Fruit fly (Drosophila melanogaster): Measurements from ENCODE around the gene CG11360.

Gene CG11360

DNA sequence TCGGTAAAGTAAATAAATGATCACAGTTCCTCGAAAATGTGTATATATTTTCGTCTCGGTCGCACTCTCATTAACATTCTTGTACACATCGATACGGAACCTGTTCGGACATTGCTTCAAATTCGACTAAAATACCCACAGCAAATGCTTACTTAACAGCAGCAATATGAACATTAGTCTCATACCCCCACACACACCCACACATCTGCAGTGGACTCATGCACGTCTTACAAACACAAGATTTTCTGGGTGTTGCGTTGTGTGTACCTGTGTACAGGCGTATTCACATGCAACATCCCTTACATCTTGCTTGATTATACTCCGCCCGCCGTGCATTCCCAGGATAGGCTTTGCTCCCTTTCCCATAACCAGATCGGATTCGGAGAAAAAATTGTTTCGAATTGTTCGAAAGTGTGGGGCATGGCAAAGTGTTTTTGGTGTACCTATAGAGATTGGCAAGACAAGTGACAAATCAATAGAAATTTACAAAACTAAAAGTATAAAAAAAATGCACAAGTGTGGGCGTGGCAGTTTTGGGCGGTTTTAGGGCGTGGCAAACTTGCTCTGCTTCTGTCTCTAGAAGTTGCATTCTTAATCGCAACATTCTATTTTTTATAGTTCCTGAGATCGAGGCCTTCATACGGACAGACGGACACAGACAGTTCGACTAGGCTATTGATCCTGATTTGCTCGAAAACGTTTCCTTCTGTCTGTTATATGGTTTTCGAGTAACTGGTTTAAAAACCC is 44.9 kb upstream of the CG11360 start, which contains the start of gene mav (continued):
- TF ChIP-seq lilli (GFP tag; optimal IDR thresholded peaks at IDR 0.05) (no peak), ssp (GFP tag; IDR thresholded peaks at IDR 0.05) (no peak), twi (tag; optimal IDR thresholded peaks at IDR 0.05) (no peak), CG9727 (GFP tag; optimal IDR thresholded peaks at IDR 0.05) (no peak), Dip2 (GFP tag; IDR thresholded peaks at IDR 0.05) (no peak), BEAF-32 (GFP tag; optimal IDR thresholded peaks at IDR 0.05) (no peak), CG2678 (tag; optimal IDR thresholded peaks at IDR 0.05) (no peak), crc (GFP tag; optimal IDR thresholded peaks at IDR 0.05) (no peak), Side (GFP tag; optimal IDR thresholded peaks at IDR 0.05) (no peak), CG17802 (tag; optimal IDR thresholded peaks at IDR 0.05) (peak; percentile 48), CG3065 (GFP tag; optimal IDR thresholded peaks at IDR 0.05) (peak; percentile 70), CG18262 (tag; optimal IDR thresholded peaks at IDR 0.05) (peak; percentile 1), Deaf1 (tag; optimal IDR thresholded peaks at IDR 0.05) (no peak), insv (GFP tag; optimal IDR thresholded peaks at IDR 0.05) (peak in 1 of 2 experiments; percentile 32), stc (GFP tag; IDR thresholded peaks at IDR 0.05) (no peak), CG8290 (GFP tag; optimal IDR thresholded peaks at IDR 0.05) (no peak), CG8290 (tag; optimal IDR thresholded peaks at IDR 0.05) (peak in 1 of 2 experiments; percentile 62), chm (GFP tag; IDR thresholded peaks at IDR 0.05) (no peak), CG11723 (GFP tag; optimal IDR thresholded peaks at IDR 0.05) (peak; percentile 56), chif (GFP tag; optimal IDR thresholded peaks at IDR 0.05) (no peak), CG10274 (GFP tag; optimal IDR thresholded peaks at IDR 0.05) (no peak), Hey (tag; optimal IDR thresholded peaks at IDR 0.05) (no peak), gfzf (GFP tag; optimal IDR thresholded peaks at IDR 0.05) (no peak), slp2 (GFP tag; optimal IDR thresholded peaks at IDR 0.05) (no peak), Dref (GFP tag; IDR thresholded peaks at IDR 0.05) (no peak), CG6689 (GFP tag; IDR thresholded peaks at IDR 0.05) (no peak), ERR (GFP tag; optimal IDR thresholded peaks at IDR 0.05) (no peak), CG34422 (GFP tag; IDR thresholded peaks at IDR 0.05) (no peak), CG6272 (GFP tag; IDR thresholded peaks at IDR 0.05) (no peak), CG34376 (GFP tag; optimal IDR thresholded peaks at IDR 0.05) (peak; percentile 33), CG4424 (GFP tag; optimal IDR thresholded peaks at IDR 0.05) (no peak), ro (GFP tag; IDR thresholded peaks at IDR 0.05) (no peak), CG1024 (GFP tag; IDR thresholded peaks at IDR 0.05) (no peak), Hmx (GFP tag; optimal IDR thresholded peaks at IDR 0.05) (no peak), CG13296 (GFP tag; optimal IDR thresholded peaks at IDR 0.05) (peak; percentile 16), D19A (tag; optimal IDR thresholded peaks at IDR 0.05) (peak; percentile 13), CG12744 (GFP tag; optimal IDR thresholded peaks at IDR 0.05) (no peak), fd96Cb (tag; optimal IDR thresholded peaks at IDR 0.05) (no peak), CG2116 (GFP tag; optimal IDR thresholded peaks at IDR 0.05) (no peak), Scr (GFP tag; IDR thresholded peaks at IDR 0.05; ENCODE audit: partially characterized antibody) (no peak), CG3163 (GFP tag; optimal IDR thresholded peaks at IDR 0.05) (no peak), CG1647 (GFP tag; optimal IDR thresholded peaks at IDR 0.05) (no peak), cg (GFP tag; optimal IDR thresholded peaks at IDR 0.05) (peak; percentile 88), Bdp1 (GFP tag; optimal IDR thresholded peaks at IDR 0.05) (no peak), Doc2 (GFP tag; IDR thresholded peaks at IDR 0.05) (no peak), CG12769 (tag; optimal IDR thresholded peaks at IDR 0.05) (peak; percentile 61), ase (GFP tag; IDR thresholded peaks at IDR 0.05) (no peak), CG15696 (tag; optimal IDR thresholded peaks at IDR 0.05) (no peak), Sry-β (GFP tag; optimal IDR thresholded peaks at IDR 0.05) (no peak), sim (GFP tag; IDR thresholded peaks at IDR 0.05) (no peak), nom (GFP tag; optimal IDR thresholded peaks at IDR 0.05) (peak; percentile 59)
